Worm (Caenorhabditis elegans) whole organism, L1 larva: ENCODE results near the gene nhr-205.

ENCODE experiments used
- C16A3.4 ChIP-seq: fragments of 150-350 bp; optimal IDR thresholded peaks from 2 replicates; lab custom pipeline; 2014; ENCODE audit warnings: missing biosample characterization, missing genetic modification characterization
- F16B12.6 ChIP-seq: fragments of 150-350 bp; optimal IDR thresholded peaks from 2 replicates; lab custom pipeline; 2014; ENCODE audit warnings: missing biosample characterization, missing genetic modification characterization
- blmp-1 ChIP-seq: fragments of 150-350 bp; optimal IDR thresholded peaks from 2 replicates; lab custom pipeline; 2014; ENCODE audit warnings: missing biosample characterization, missing genetic modification characterization
- ceh-82 ChIP-seq, 3 experiments: fragments of 150-350 bp in 1 of 3; sonication (generic microtip) in 2 of 3; optimal IDR thresholded peaks; 2 replicates each; lab custom pipeline; 2014 to 2017; ENCODE audit warnings: missing biosample characterization in 3 of 3, missing genetic modification characterization in 3 of 3
- ceh-90 ChIP-seq: sonication (generic microtip); optimal IDR thresholded peaks from 2 replicates; lab custom pipeline; 2016; ENCODE audit warnings: missing genetic modification characterization, missing compliant biosample characterization
- dpl-1 ChIP-seq, 3 experiments: fragments of 150-350 bp in 2 of 3; sonication (generic microtip) in 1 of 3; optimal IDR thresholded peaks; 2 replicates each; lab custom pipeline; 2014 to 2017; ENCODE audit warnings: missing biosample characterization in 3 of 3, missing genetic modification characterization in 3 of 3, missing genetic modification reagents in 3 of 3
- dsc-1 ChIP-seq: sonication (generic microtip); optimal IDR thresholded peaks from 2 replicates; lab custom pipeline; 2016; ENCODE audit warnings: mild to moderate bottlenecking, missing genetic modification characterization, missing compliant biosample characterization
- efl-1 ChIP-seq, 4 experiments: fragments of 150-350 bp; optimal IDR thresholded peaks in 3 of 4; peaks in 1 of 4; 1 replicate in 1 of 4; 2 replicates in 3 of 4; lab custom pipeline; 2014; ENCODE audit warnings: missing biosample characterization in 2 of 4, missing genetic modification characterization in 2 of 4, missing genetic modification reagents in 2 of 4
- egl-27 ChIP-seq, 2 experiments: fragments of 150-350 bp in 1 of 2; sonication (generic microtip); optimal IDR thresholded peaks; 3 replicates each; lab custom pipeline; 2017 to 2018; ENCODE audit warnings: missing biosample characterization in 2 of 2, missing genetic modification characterization in 2 of 2, missing genetic modification reagents in 2 of 2
- elt-2 ChIP-seq: sonication (generic microtip); optimal IDR thresholded peaks from 2 replicates; lab custom pipeline; 2016; ENCODE audit warnings: missing genetic modification characterization, mild to moderate bottlenecking, inconsistent platforms, missing compliant biosample characterization, missing genetic modification reagents
- elt-3 ChIP-seq, 6 experiments: fragments of 150-350 bp in 1 of 6; sonication (generic microtip); optimal IDR thresholded peaks; 2 replicates each; lab custom pipeline; 2017 to 2018; ENCODE audit warnings: missing biosample characterization in 6 of 6, missing genetic modification characterization in 6 of 6, inconsistent platforms in 1 of 6
- grh-1 ChIP-seq: fragments of 200-800 bp; sonication (Bioruptor generic); IDR thresholded peaks from 2 replicates; pipeline ENCODE4 v1.3.6; 2022; ENCODE audit warnings: missing genetic modification reagents, missing genetic modification characterization, missing compliant biosample characterization
- hlh-17 ChIP-seq: fragments of 200-800 bp; sonication (Bioruptor generic); optimal IDR thresholded peaks from 2 replicates; lab custom pipeline; 2018; ENCODE audit warnings: missing genetic modification characterization, mild to moderate bottlenecking, missing compliant biosample characterization, moderate library complexity, borderline replicate concordance
- hlh-4 ChIP-seq: sonication (generic microtip); optimal IDR thresholded peaks from 2 replicates; lab custom pipeline; 2016; ENCODE audit warnings: mild to moderate bottlenecking, missing genetic modification characterization, missing compliant biosample characterization
- isw-1 ChIP-seq: fragments of 200-800 bp; sonication (Bioruptor generic); IDR thresholded peaks from 2 replicates; pipeline ENCODE4 v1.3.6; 2022; ENCODE audit warnings: missing genetic modification characterization, missing compliant biosample characterization
- jun-1 ChIP-seq: fragments of 150-350 bp; optimal IDR thresholded peaks from 2 replicates; lab custom pipeline; 2014; ENCODE audit warnings: missing biosample characterization, missing genetic modification reagents, missing genetic modification characterization
- lin-13 ChIP-seq: fragments of 150-350 bp; optimal IDR thresholded peaks from 2 replicates; lab custom pipeline; 2014; ENCODE audit warnings: missing biosample characterization, missing genetic modification reagents, missing genetic modification characterization
- lin-14 ChIP-seq: fragments of 200-800 bp; sonication (Bioruptor generic); optimal IDR thresholded peaks from 2 replicates; lab custom pipeline; 2018; ENCODE audit warnings: mild to moderate bottlenecking, missing genetic modification characterization, moderate library complexity, missing compliant biosample characterization
- lin-35 ChIP-seq, 2 experiments: fragments of 150-350 bp; optimal IDR thresholded peaks; 2 replicates each; lab custom pipeline; 2014; ENCODE audit warnings: missing biosample characterization in 2 of 2, missing genetic modification characterization in 2 of 2, missing genetic modification reagents in 2 of 2
- lin-39 ChIP-seq: fragments of 150-350 bp; optimal IDR thresholded peaks from 2 replicates; lab custom pipeline; 2014; ENCODE audit warnings: missing biosample characterization, missing genetic modification reagents, missing genetic modification characterization
- lir-3 ChIP-seq: sonication (generic microtip); optimal IDR thresholded peaks from 2 replicates; lab custom pipeline; 2016; ENCODE audit warnings: mild to moderate bottlenecking, missing genetic modification characterization, moderate library complexity, missing compliant biosample characterization; ENCODE audit not compliant: poor library complexity
- lsy-2 ChIP-seq, 2 experiments: fragments of 150-350 bp; optimal IDR thresholded peaks; 2 replicates each; lab custom pipeline; 2014; ENCODE audit warnings: missing biosample characterization in 2 of 2, missing genetic modification characterization in 2 of 2
- mdl-1 ChIP-seq, 2 experiments: fragments of 150-350 bp; optimal IDR thresholded peaks; 2 replicates each; lab custom pipeline; 2014 to 2017; ENCODE audit warnings: missing biosample characterization in 2 of 2, missing genetic modification characterization in 2 of 2, inconsistent platforms in 1 of 2
- mef-2 ChIP-seq: fragments of 150-350 bp; optimal IDR thresholded peaks from 2 replicates; lab custom pipeline; 2014; ENCODE audit warnings: missing biosample characterization, missing genetic modification characterization
- mep-1 ChIP-seq: fragments of 150-350 bp; optimal IDR thresholded peaks from 2 replicates; lab custom pipeline; 2014; ENCODE audit warnings: missing biosample characterization, missing genetic modification characterization
- nhr-19 ChIP-seq: fragments of 200-800 bp; sonication (Bioruptor generic); conservative IDR thresholded peaks from 2 replicates; pipeline ENCODE4 v1.3.6; 2022; ENCODE audit warnings: missing genetic modification characterization, missing compliant biosample characterization
- nhr-20 ChIP-seq: sonication (generic microtip); optimal IDR thresholded peaks from 2 replicates; lab custom pipeline; 2016; ENCODE audit warnings: mild to moderate bottlenecking, missing genetic modification characterization, missing compliant biosample characterization
- nhr-47 ChIP-seq: sonication (generic microtip); optimal IDR thresholded peaks from 2 replicates; lab custom pipeline; 2016; ENCODE audit warnings: mild to moderate bottlenecking, missing genetic modification characterization, moderate library complexity, missing compliant biosample characterization
- nhr-71 ChIP-seq: sonication (generic microtip); optimal IDR thresholded peaks from 2 replicates; lab custom pipeline; 2016; ENCODE audit warnings: mild to moderate bottlenecking, missing genetic modification characterization, moderate library complexity, missing compliant biosample characterization
- nhr-76 ChIP-seq: sonication (generic microtip); optimal IDR thresholded peaks from 2 replicates; lab custom pipeline; 2017; ENCODE audit warnings: missing biosample characterization, missing genetic modification characterization
- nhr-77 ChIP-seq: fragments of 150-350 bp; optimal IDR thresholded peaks from 2 replicates; lab custom pipeline; 2014; ENCODE audit warnings: missing biosample characterization, missing genetic modification characterization
- nhr-85 ChIP-seq: sonication (generic microtip); peaks from one replicate; lab custom pipeline; 2016; ENCODE audit warnings: missing genetic modification characterization, inconsistent platforms, missing compliant biosample characterization
- nhr-90 ChIP-seq: sonication (generic microtip); optimal IDR thresholded peaks from 2 replicates; lab custom pipeline; 2016; ENCODE audit warnings: mild to moderate bottlenecking, missing genetic modification characterization, missing compliant biosample characterization; ENCODE audit not compliant: poor library complexity
- pax-3 ChIP-seq: fragments of 200-800 bp; sonication (Bioruptor generic); optimal IDR thresholded peaks from 2 replicates; lab custom pipeline; 2018; ENCODE audit warnings: mild to moderate bottlenecking, missing genetic modification characterization, moderate library complexity, missing compliant biosample characterization
- pqm-1 ChIP-seq: sonication (generic microtip); optimal IDR thresholded peaks from 3 replicates; lab custom pipeline; 2017; ENCODE audit warnings: missing biosample characterization, missing genetic modification characterization
- rnt-1 ChIP-seq: sonication (generic microtip); optimal IDR thresholded peaks from 2 replicates; lab custom pipeline; 2016; ENCODE audit warnings: mild to moderate bottlenecking, missing genetic modification characterization, moderate library complexity, missing compliant biosample characterization
- skn-1 ChIP-seq: fragments of 150-350 bp; optimal IDR thresholded peaks from 2 replicates; lab custom pipeline; 2014; ENCODE audit warnings: missing biosample characterization, missing genetic modification characterization
- snpc-4 ChIP-seq: fragments of 150-350 bp; optimal IDR thresholded peaks from 2 replicates; lab custom pipeline; 2014; ENCODE audit warnings: missing biosample characterization, missing genetic modification characterization
- snu-23 ChIP-seq: sonication (generic microtip); optimal IDR thresholded peaks from 2 replicates; lab custom pipeline; 2016; ENCODE audit warnings: missing genetic modification characterization, missing compliant biosample characterization
- swsn-7 ChIP-seq: sonication (generic microtip); optimal IDR thresholded peaks from 2 replicates; lab custom pipeline; 2016; ENCODE audit warnings: missing genetic modification characterization, missing compliant biosample characterization
- tbx-2 ChIP-seq: sonication (generic microtip); optimal IDR thresholded peaks from 2 replicates; lab custom pipeline; 2016; ENCODE audit warnings: missing genetic modification characterization, missing compliant biosample characterization
- unc-130 ChIP-seq: fragments of 150-350 bp; optimal IDR thresholded peaks from 2 replicates; lab custom pipeline; 2017; ENCODE audit warnings: missing biosample characterization, missing genetic modification characterization, inconsistent platforms
- xbp-1 ChIP-seq: sonication (generic microtip); optimal IDR thresholded peaks from 2 replicates; lab custom pipeline; 2016; ENCODE audit warnings: missing genetic modification characterization, missing compliant biosample characterization
- ztf-4 ChIP-seq: fragments of 150-350 bp; optimal IDR thresholded peaks from 2 replicates; lab custom pipeline; 2014; ENCODE audit warnings: missing biosample characterization, missing genetic modification characterization

nhr-205 gene

DNA sequence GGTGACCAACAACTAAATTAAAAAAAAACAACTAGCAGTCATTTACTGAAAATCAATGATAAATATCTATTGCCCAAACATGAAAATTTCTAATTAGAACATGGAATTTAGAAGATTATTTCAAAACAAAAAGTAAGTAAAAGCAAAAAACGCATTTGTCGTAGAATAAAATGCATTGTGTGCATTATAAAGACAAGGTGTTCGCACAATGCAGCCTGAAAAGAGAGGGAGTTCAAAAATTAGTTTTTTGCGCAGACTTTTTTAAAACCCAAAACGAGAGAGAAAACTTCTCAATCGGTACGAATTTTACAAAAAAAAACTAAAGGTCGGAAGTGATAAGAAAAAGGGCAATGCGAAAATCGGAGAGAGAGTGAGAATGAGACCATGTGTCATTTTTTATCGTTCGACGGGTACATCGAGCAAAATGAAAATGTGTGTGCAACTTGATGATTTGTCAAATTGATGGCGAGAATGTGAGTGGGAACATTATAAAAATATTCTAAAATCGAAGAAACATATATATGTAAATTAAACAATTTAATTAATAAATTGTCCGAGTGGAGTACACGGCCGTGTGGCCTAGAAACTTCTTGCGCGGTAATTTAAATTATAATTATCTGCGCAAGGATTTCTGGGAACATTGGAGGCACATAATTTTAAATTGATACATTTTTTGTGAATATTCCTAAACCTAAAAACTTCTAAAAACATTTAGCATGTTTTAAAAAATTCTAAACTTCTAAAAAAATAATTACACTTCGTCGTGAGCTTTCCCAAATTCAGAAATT is 50.0 kb downstream of the nhr-205 start:
- TF ChIP-seq nhr-76 (tag; lab: Kevin White, UChicago) (no peak), hlh-4 (tag; lab: Kevin White, UChicago) (no peak), mdl-1 (tag; optimal IDR thresholded peaks at IDR 0.05; lab: Kevin White, UChicago) (no peak), skn-1 (tag; lab: Kevin White, UChicago) (peak; percentile 13), isw-1 (GFP tag; lab: Robert Waterston, UW) (peak; percentile 30; the same call in 1 of the 2 replicates), nhr-71 (tag; lab: Kevin White, UChicago) (peak; percentile 67), pax-3 (tag; lab: Kevin White, UChicago) (no peak), ceh-82 (tag; optimal IDR thresholded peaks at IDR 0.05; lab: Kevin White, UChicago) (peak in 2 of 3 experiments; percentile 18 to 21), mef-2 (tag; lab: Kevin White, UChicago) (no peak), nhr-47 (peak; percentile 58), nhr-85 (tag; lab: Kevin White, UChicago) (peak; percentile 84), lin-39 (tag; lab: Kevin White, UChicago) (peak; percentile 5), hlh-17 (no peak), grh-1 (no peak; the same call in 1 of the 2 replicates), efl-1 (optimal IDR thresholded peaks at IDR 0.05; lab: Kevin White, UChicago) (peak; percentile 96 to 97), efl-1 (GFP tag; optimal IDR thresholded peaks at IDR 0.05 in 1 of 2; lab: Kevin White, UChicago) (peak; percentile 94 to 99), xbp-1 (tag; lab: Kevin White, UChicago) (peak; percentile 43), dsc-1 (tag; lab: Kevin White, UChicago) (peak; percentile 21), egl-27 (tag; optimal IDR thresholded peaks at IDR 0.05; lab: Kevin White, UChicago) (no peak), dpl-1 (GFP tag; optimal IDR thresholded peaks at IDR 0.05; lab: Kevin White, UChicago) (peak; percentile 91 to 95 (median 93)), ztf-4 (no peak), snpc-4 (no peak), lin-35 (GFP tag; optimal IDR thresholded peaks at IDR 0.05; lab: Kevin White, UChicago) (peak; percentile 94 to 96), lin-14 (GFP tag; lab: Kevin White, UChicago) (peak; percentile 36), nhr-20 (peak; percentile 55), tbx-2 (tag; lab: Kevin White, UChicago) (peak; percentile 17), lir-3 (tag; lab: Kevin White, UChicago) (peak; percentile 33), elt-2 (tag; lab: Kevin White, UChicago) (peak; percentile 40), lin-13 (GFP tag; lab: Kevin White, UChicago) (peak; percentile 59), swsn-7 (tag; lab: Kevin White, UChicago) (peak; percentile 25), jun-1 (tag; lab: Kevin White, UChicago) (peak; percentile 51), C16A3.4 (tag; lab: Kevin White, UChicago) (peak; percentile 36), pqm-1 (tag; lab: Kevin White, UChicago) (no peak), rnt-1 (peak; percentile 18), lsy-2 (tag; optimal IDR thresholded peaks at IDR 0.05; lab: Kevin White, UChicago) (peak; percentile 23 to 71), elt-3 (tag; optimal IDR thresholded peaks at IDR 0.05; lab: Kevin White, UChicago) (peak in 1 of 6 experiments; percentile 14), unc-130 (tag; lab: Kevin White, UChicago) (no peak), mep-1 (peak; percentile 60), nhr-19 (GFP tag; lab: Robert Waterston, UW) (peak; percentile 54), ceh-90 (tag; lab: Kevin White, UChicago) (peak; percentile 60), F16B12.6 (tag; lab: Kevin White, UChicago) (peak; percentile 92), snu-23 (GFP tag; lab: Kevin White, UChicago) (peak; percentile 70), blmp-1 (tag; lab: Kevin White, UChicago) (peak; percentile 29), nhr-77 (tag; lab: Kevin White, UChicago) (peak; percentile 29), nhr-90 (tag; lab: Kevin White, UChicago) (peak; percentile 58)
